Fruit fly (Drosophila melanogaster): ENCODE data around the gene Boh2.

The Boh2 gene

dm6 chr2L:11155166-11155958 lies 23.5 kb upstream of the Boh2 start, which contains the start of gene CG6287 (continued):
- no peak for TF ChIP-seq CG2889 (GFP tag; IDR thresholded peaks at IDR 0.05)
- TF ChIP-seq sob (GFP tag; IDR thresholded peaks at IDR 0.05): no peak
- TF ChIP-seq ind (GFP tag; optimal IDR thresholded peaks at IDR 0.05): peak; percentile 29
- TF ChIP-seq chn (GFP tag; optimal IDR thresholded peaks at IDR 0.05): no peak
- no peak for TF ChIP-seq tgo (GFP tag; IDR thresholded peaks at IDR 0.05)
- no peak for TF ChIP-seq CG9437 (GFP tag; optimal IDR thresholded peaks at IDR 0.05)
- TF ChIP-seq Sox100B (GFP tag; optimal IDR thresholded peaks at IDR 0.05): no peak
- no peak for TF ChIP-seq Dfd (GFP tag; optimal IDR thresholded peaks at IDR 0.05)
- TF ChIP-seq CG31365 (tag; optimal IDR thresholded peaks at IDR 0.05): no peak
- no peak for TF ChIP-seq Dll (GFP tag; IDR thresholded peaks at IDR 0.05; ENCODE audit: partially characterized antibody)
- TF ChIP-seq chinmo (GFP tag; IDR thresholded peaks at IDR 0.05; ENCODE audit: partially characterized antibody): no peak
- no peak; the same call in 1 of the 2 replicates for TF ChIP-seq CG32532 (GFP tag; IDR thresholded peaks at IDR 0.05)
- no peak for TF ChIP-seq grau (tag; optimal IDR thresholded peaks at IDR 0.05)
- no peak for TF ChIP-seq trem (tag; optimal IDR thresholded peaks at IDR 0.05)
- no peak for TF ChIP-seq Dref (GFP tag; IDR thresholded peaks at IDR 0.05)
- no peak for TF ChIP-seq tx (GFP tag; optimal IDR thresholded peaks at IDR 0.05)
- TF ChIP-seq CG8924 (tag; optimal IDR thresholded peaks at IDR 0.05): no peak
- TF ChIP-seq sd (tag; optimal IDR thresholded peaks at IDR 0.05): no peak
- peak; percentile 59; the same call in 1 of the 2 replicates for TF ChIP-seq CG17328 (GFP tag; IDR thresholded peaks at IDR 0.05)
- no peak for TF ChIP-seq sug (tag; optimal IDR thresholded peaks at IDR 0.05)
- TF ChIP-seq hbn (GFP tag; IDR thresholded peaks at IDR 0.05; ENCODE audit: partially characterized antibody): no peak
- no peak for TF ChIP-seq CG9215 (GFP tag; IDR thresholded peaks at IDR 0.05)
- TF ChIP-seq CTCF (GFP tag; optimal IDR thresholded peaks at IDR 0.05): no peak
- TF ChIP-seq Rx (GFP tag; IDR thresholded peaks at IDR 0.05): no peak
- no peak for TF ChIP-seq mld (GFP tag; IDR thresholded peaks at IDR 0.05; ENCODE audit: partially characterized antibody)
- no peak for TF ChIP-seq inv (GFP tag; IDR thresholded peaks at IDR 0.05; ENCODE audit: partially characterized antibody)
- TF ChIP-seq kah (GFP tag; optimal IDR thresholded peaks at IDR 0.05): no peak

DNA sequence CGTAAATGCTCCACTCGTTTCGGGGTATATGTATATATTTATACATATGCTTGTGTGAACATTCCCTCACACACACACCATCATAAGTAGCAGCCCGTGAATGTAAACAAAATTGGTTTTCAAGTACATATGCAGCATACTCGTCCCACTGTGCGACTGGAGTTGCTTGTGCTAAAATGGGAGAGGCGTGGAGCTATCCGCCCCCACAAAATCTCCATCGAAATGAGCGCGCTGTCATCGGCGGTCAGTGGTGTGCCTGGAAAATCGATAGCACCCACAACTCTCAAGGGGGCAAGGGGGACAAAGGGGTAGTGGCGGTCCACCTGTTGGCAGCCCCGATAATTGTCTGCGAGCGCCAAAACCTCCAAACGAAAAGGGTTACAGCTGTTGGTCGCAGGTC lies 10.8 kb upstream of the Boh2 start:
- TF ChIP-seq Dref (GFP tag; IDR thresholded peaks at IDR 0.05): peak; percentile 28; the same call in 1 of the 2 replicates
- no peak for TF ChIP-seq pros (GFP tag; optimal IDR thresholded peaks at IDR 0.05)
- no peak for TF ChIP-seq al (GFP tag; IDR thresholded peaks at IDR 0.05)
- TF ChIP-seq nerfin-1 (tag; optimal IDR thresholded peaks at IDR 0.05): peak; percentile 96
- TF ChIP-seq Doc3 (GFP tag; IDR thresholded peaks at IDR 0.05; ENCODE audit: partially characterized antibody): 0 out of 3 replicates have a peak, but pooled peaks have one; percentile 17
- peak; percentile 72; the same call in 2 of the 3 replicates for TF ChIP-seq row (GFP tag; IDR thresholded peaks at IDR 0.05)
- TF ChIP-seq Blimp-1 (GFP tag; optimal IDR thresholded peaks at IDR 0.05): no peak
- peak; percentile 59; the same call in 1 of the 2 replicates for TF ChIP-seq seq (GFP tag; IDR thresholded peaks at IDR 0.05)
- no peak for TF ChIP-seq lola (GFP tag; optimal IDR thresholded peaks at IDR 0.05)
- no peak for TF ChIP-seq kni (GFP tag; optimal IDR thresholded peaks at IDR 0.05)
- TF ChIP-seq CG17328 (GFP tag; IDR thresholded peaks at IDR 0.05): no peak
- TF ChIP-seq jumu (GFP tag; optimal IDR thresholded peaks at IDR 0.05): no peak
- TF ChIP-seq CG6791 (GFP tag; IDR thresholded peaks at IDR 0.05; ENCODE audit: partially characterized antibody): 0 out of 3 replicates have a peak, but pooled peaks have one; percentile 49
- 0 out of 2 replicates have a peak, but pooled peaks have one; percentile 24 for TF ChIP-seq Atf6 (GFP tag; IDR thresholded peaks at IDR 0.05)
- TF ChIP-seq kah (GFP tag; optimal IDR thresholded peaks at IDR 0.05): peak; percentile 49
- TF ChIP-seq CG12071 (GFP tag; optimal IDR thresholded peaks at IDR 0.05): peak; percentile 10
- TF ChIP-seq sr (GFP tag; IDR thresholded peaks at IDR 0.05): peak; percentile 61; the same call in 2 of the 3 replicates
- peak; percentile 50 for TF ChIP-seq sens (GFP tag)
- peak; percentile 69 for TF ChIP-seq cg (GFP tag; optimal IDR thresholded peaks at IDR 0.05)
- 0 out of 3 replicates have a peak, but pooled peaks have one; percentile 41 for TF ChIP-seq CG14860 (GFP tag; IDR thresholded peaks at IDR 0.05; ENCODE audit: partially characterized antibody)
- 0 out of 2 replicates have a peak, but pooled peaks have one; percentile 21 for TF ChIP-seq nerfin-2 (GFP tag; IDR thresholded peaks at IDR 0.05; ENCODE audit: partially characterized antibody)
- peak; percentile 46; the same call in 1 of the 2 replicates for TF ChIP-seq Bgb (GFP tag; IDR thresholded peaks at IDR 0.05; ENCODE audit: partially characterized antibody)
- 0 out of 3 replicates have a peak, but pooled peaks have one; percentile 31 for TF ChIP-seq knrl (GFP tag; IDR thresholded peaks at IDR 0.05; ENCODE audit: partially characterized antibody)
- peak; percentile 32 for TF ChIP-seq CG10543 (GFP tag; optimal IDR thresholded peaks at IDR 0.05)
- no peak for TF ChIP-seq Dfd (GFP tag; optimal IDR thresholded peaks at IDR 0.05)

Measured in whole organism, embryonic.